Worm (Caenorhabditis elegans): ENCODE results near the gene F16G10.10.
A peak's percentile ranks its signal among the peaks of the same experiment; 100 is the strongest.

F16G10.10 gene

DNA sequence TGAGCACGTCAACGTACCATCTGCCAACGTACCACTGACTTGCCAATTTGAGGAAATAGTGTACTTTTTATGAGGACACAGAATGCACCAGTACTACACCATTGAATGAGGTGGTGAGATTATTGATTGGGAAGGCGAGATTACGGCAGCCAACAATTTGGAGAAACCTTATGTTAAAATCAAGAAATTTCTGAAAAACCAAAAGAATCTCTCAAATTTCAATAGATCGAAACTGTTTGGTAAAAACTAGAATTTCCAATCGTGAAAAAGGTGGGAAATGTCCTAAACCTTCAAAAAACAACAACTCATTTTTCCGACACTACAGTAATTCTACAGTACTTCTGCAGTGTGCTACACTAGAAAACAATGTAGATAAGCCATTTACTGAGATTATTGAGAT is 41.2 kb upstream of the F16G10.10 start, which contains the start of gene ceh-86:
ceh-86 (minus strand) TSS at position 101 of the 400 bp plus-strand sequence.
- no peak for TF ChIP-seq egl-27 (tag; optimal IDR thresholded peaks at IDR 0.05)
- no peak for TF ChIP-seq mdl-1 (tag; optimal IDR thresholded peaks at IDR 0.05)
- no peak for TF ChIP-seq ZK546.5 (tag; optimal IDR thresholded peaks at IDR 0.05)
- no peak for TF ChIP-seq lin-39 (tag; optimal IDR thresholded peaks at IDR 0.05)
- TF ChIP-seq pha-4 (tag; optimal IDR thresholded peaks at IDR 0.05) = no peak
- no peak for TF ChIP-seq tbx-2 (tag; optimal IDR thresholded peaks at IDR 0.05)
- no peak for TF ChIP-seq ceh-16 (tag; optimal IDR thresholded peaks at IDR 0.05)
- no peak for TF ChIP-seq skn-1 (tag; optimal IDR thresholded peaks at IDR 0.05)
- TF ChIP-seq egl-5 (tag; optimal IDR thresholded peaks at IDR 0.05) = no peak
- TF ChIP-seq eor-1 (tag; optimal IDR thresholded peaks at IDR 0.05) = no peak
- TF ChIP-seq ceh-82 (tag; optimal IDR thresholded peaks at IDR 0.05) = no peak
- TF ChIP-seq nhr-76 (tag; optimal IDR thresholded peaks at IDR 0.05) = no peak
- no peak for TF ChIP-seq R02D3.7 (tag; optimal IDR thresholded peaks at IDR 0.05)
- TF ChIP-seq lsy-12 (tag; optimal IDR thresholded peaks at IDR 0.05) = no peak
- TF ChIP-seq mml-1 (tag; optimal IDR thresholded peaks at IDR 0.05) = no peak
- no peak for TF ChIP-seq elt-1 (tag; optimal IDR thresholded peaks at IDR 0.05)
- no peak for TF ChIP-seq snpc-4 (tag; optimal IDR thresholded peaks at IDR 0.05)
- TF ChIP-seq ztf-4 (tag; optimal IDR thresholded peaks at IDR 0.05) = no peak

- no peak for TF ChIP-seq ama-1 (optimal IDR thresholded peaks at IDR 0.05)
- TF ChIP-seq elt-2 (tag; optimal IDR thresholded peaks at IDR 0.05) = peak; percentile 6
- no peak for TF ChIP-seq ceh-82 (tag; optimal IDR thresholded peaks at IDR 0.05)
Observed at ce11 chrII:2422427-2422826, 31.6 kb upstream of the F16G10.10 start.

DNA sequence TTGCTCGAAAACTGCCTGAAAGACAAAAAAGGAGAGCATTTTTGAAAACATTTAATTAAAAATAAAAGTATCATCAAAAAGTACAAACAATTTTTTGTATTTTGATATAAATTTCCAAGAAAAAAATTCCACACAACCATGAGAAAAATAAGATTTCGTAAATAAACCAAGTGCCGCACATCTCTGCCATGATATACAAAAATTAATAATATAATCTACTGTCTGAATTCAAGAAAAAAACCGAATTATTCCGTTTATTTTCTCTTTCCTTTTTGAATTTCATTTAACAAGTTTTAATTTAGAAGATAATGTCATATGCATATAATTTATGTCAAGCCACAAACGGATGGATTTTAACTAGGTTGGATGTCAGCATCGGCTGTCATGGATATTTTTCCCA is 31.1 kb upstream of the F16G10.10 start, which contains the start of gene F42G2.2:
F42G2.2 (plus strand) TSS at position 301 of the 400 bp plus-strand sequence.
- TF ChIP-seq snpc-4 (tag; optimal IDR thresholded peaks at IDR 0.05) (no peak), fkh-10 (GFP tag; optimal IDR thresholded peaks at IDR 0.05) (no peak), nhr-28 (tag; optimal IDR thresholded peaks at IDR 0.05) (no peak), nfya-1 (tag; optimal IDR thresholded peaks at IDR 0.05; ENCODE audit: insufficient read depth) (no peak)

DNA sequence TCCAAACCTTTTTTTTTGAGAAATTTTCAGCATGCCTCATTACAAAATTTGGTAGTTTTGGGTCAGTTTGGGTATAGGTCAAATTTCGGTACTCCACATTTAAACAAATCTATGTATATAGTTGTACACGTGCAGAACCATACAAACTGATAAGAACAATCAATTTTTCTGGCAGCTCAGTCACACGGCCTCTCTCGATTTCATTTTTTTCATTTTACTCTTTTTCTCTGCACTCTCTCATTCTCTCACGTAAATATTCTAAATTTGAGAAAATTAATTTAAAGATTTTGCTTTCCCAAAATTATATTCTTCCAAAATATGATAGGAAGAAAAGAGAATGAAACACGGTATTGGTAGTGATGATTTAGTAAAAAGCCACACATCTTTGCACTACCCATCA is 30.4 kb upstream of the F16G10.10 start:
- TF ChIP-seq pha-4 (tag; optimal IDR thresholded peaks at IDR 0.05) = peak; percentile 36
- peak; percentile 52 for TF ChIP-seq elt-2 (tag; optimal IDR thresholded peaks at IDR 0.05)
- TF ChIP-seq nhr-67 (tag; optimal IDR thresholded peaks at IDR 0.05) = no peak
- TF ChIP-seq pqm-1 (tag; optimal IDR thresholded peaks at IDR 0.05) = peak; percentile 57

ce11 chrII:2420685-2421084 is 29.9 kb upstream of the F16G10.10 start:
- peak; percentile 62 for TF ChIP-seq pha-4 (tag; optimal IDR thresholded peaks at IDR 0.05)
- TF ChIP-seq pqm-1 (tag; optimal IDR thresholded peaks at IDR 0.05) = peak; percentile 24
- TF ChIP-seq elt-2 (tag; optimal IDR thresholded peaks at IDR 0.05) = peak; percentile 62
- no peak for TF ChIP-seq mml-1 (tag; optimal IDR thresholded peaks at IDR 0.05)

ce11 chrII:2418836-2419235 is 28.1 kb upstream of the F16G10.10 start, which contains the start of gene fbxc-20:
fbxc-20 (plus strand) TSS chrII:2419136.
- TF ChIP-seq pha-4 (tag; optimal IDR thresholded peaks at IDR 0.05) = no peak
- TF ChIP-seq fos-1 (tag; optimal IDR thresholded peaks at IDR 0.05) = no peak
- no peak for TF ChIP-seq ceh-9 (tag; optimal IDR thresholded peaks at IDR 0.05)

DNA sequence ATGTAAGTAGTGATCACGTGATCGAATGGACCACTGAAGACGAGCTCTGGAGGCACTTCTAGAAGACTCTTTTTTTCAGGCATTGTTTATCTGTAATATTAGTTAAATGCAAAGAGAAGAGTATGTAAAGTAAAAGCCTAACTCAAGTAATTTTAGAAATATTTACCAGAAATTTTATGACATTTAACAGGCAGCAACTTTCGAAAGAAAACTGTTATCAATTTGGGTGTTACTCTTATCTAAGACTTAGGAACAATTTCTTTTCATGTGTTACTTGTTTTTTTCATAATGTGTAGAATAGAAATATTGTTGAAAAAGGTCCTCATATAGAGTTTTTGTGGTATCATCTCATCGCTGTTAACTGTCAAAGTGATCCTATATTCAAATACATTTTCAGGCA is 27.1 kb upstream of the F16G10.10 start, which contains the start of the genes F42G2.5 and F42G2.7:
F42G2.5 (minus strand) TSS at position 101 of the 400 bp plus-strand sequence.
F42G2.7 (plus strand) TSS at position 270 of the 400 bp plus-strand sequence.
- peak; percentile 44 for TF ChIP-seq elt-2 (tag; optimal IDR thresholded peaks at IDR 0.05)
- TF ChIP-seq egl-5 (tag; optimal IDR thresholded peaks at IDR 0.05) = no peak

- TF ChIP-seq pha-4 (tag; optimal IDR thresholded peaks at IDR 0.05) (peak; percentile 72), fkh-10 (GFP tag; optimal IDR thresholded peaks at IDR 0.05) (no peak), mdl-1 (tag; optimal IDR thresholded peaks at IDR 0.05) (no peak), jun-1 (tag; optimal IDR thresholded peaks at IDR 0.05) (peak; percentile 16), elt-2 (tag; optimal IDR thresholded peaks at IDR 0.05) (peak; percentile 76), egl-5 (tag; optimal IDR thresholded peaks at IDR 0.05) (no peak), pqm-1 (tag; optimal IDR thresholded peaks at IDR 0.05) (peak; percentile 70)
Observed at ce11 chrII:2415439-2415838, 24.7 kb upstream of the F16G10.10 start, which contains the start of gene fbxa-4. fbxa-4 (minus strand) TSS chrII:2415531.

All from whole organism, L3 larva.